Fruit fly (Drosophila melanogaster): ENCODE data around the gene CG6664.

CG6664 gene

dm6 chr3L:17004218-17004759, 11.7 kb downstream of the CG6664 start (continued):
- TF ChIP-seq ERR (GFP tag; optimal IDR thresholded peaks at IDR 0.05) (peak; percentile 74), gcm (GFP tag; optimal IDR thresholded peaks at IDR 0.05) (peak; percentile 81), CG2889 (GFP tag; IDR thresholded peaks at IDR 0.05) (peak; percentile 82), CG13296 (GFP tag; optimal IDR thresholded peaks at IDR 0.05) (peak; percentile 34), PHDP (tag; optimal IDR thresholded peaks at IDR 0.05) (peak; percentile 90), sima (GFP tag; optimal IDR thresholded peaks at IDR 0.05) (peak; percentile 77), dimm (GFP tag; IDR thresholded peaks at IDR 0.05) (peak; percentile 73), phol (tag; optimal IDR thresholded peaks at IDR 0.05) (peak; percentile 85), Rx (GFP tag; IDR thresholded peaks at IDR 0.05) (peak; percentile 80), TFAM (GFP tag; optimal IDR thresholded peaks at IDR 0.05) (no peak), Hmr (GFP tag; optimal IDR thresholded peaks at IDR 0.05) (peak; percentile 87), unpg (GFP tag; optimal IDR thresholded peaks at IDR 0.05) (peak; percentile 88), Nf-YA (GFP tag; IDR thresholded peaks at IDR 0.05) (peak; percentile 46; the same call in 1 of the 2 replicates), trem (tag; optimal IDR thresholded peaks at IDR 0.05) (peak; percentile 23), kni (GFP tag; optimal IDR thresholded peaks at IDR 0.05) (no peak), NC2α (GFP tag; optimal IDR thresholded peaks at IDR 0.05) (peak; percentile 37), sna (GFP tag; IDR thresholded peaks at IDR 0.05; ENCODE audit: partially characterized antibody) (no peak), ind (GFP tag; optimal IDR thresholded peaks at IDR 0.05) (peak; percentile 85), Drgx (GFP tag; IDR thresholded peaks at IDR 0.05) (peak; percentile 73), CG1024 (GFP tag; IDR thresholded peaks at IDR 0.05) (peak; percentile 58; the same call in 1 of the 2 replicates), Ravus (GFP tag; IDR thresholded peaks at IDR 0.05) (peak; percentile 61), CG6791 (GFP tag; IDR thresholded peaks at IDR 0.05; ENCODE audit: partially characterized antibody) (no peak), pan (optimal IDR thresholded peaks at IDR 0.05) (no peak), pan (GFP tag; optimal IDR thresholded peaks at IDR 0.05 in 1 of 2, IDR thresholded peaks at IDR 0.05 in 1 of 2) (peak in 1 of 2 experiments; percentile 89), CG3281 (GFP tag; optimal IDR thresholded peaks at IDR 0.05) (peak; percentile 90), fu2 (GFP tag; optimal IDR thresholded peaks at IDR 0.05) (peak; percentile 90), CG17568 (GFP tag; optimal IDR thresholded peaks at IDR 0.05) (peak; percentile 72), CG31388 (GFP tag; optimal IDR thresholded peaks at IDR 0.05) (peak; percentile 80), fd64A (GFP tag; optimal IDR thresholded peaks at IDR 0.05) (peak; percentile 2), ham (GFP tag; IDR thresholded peaks at IDR 0.05) (peak; percentile 76), CG15601 (tag; optimal IDR thresholded peaks at IDR 0.05) (peak; percentile 54), Fer1 (GFP tag; optimal IDR thresholded peaks at IDR 0.05) (peak; percentile 87), slou (GFP tag; optimal IDR thresholded peaks at IDR 0.05) (peak; percentile 73), psq (GFP tag; optimal IDR thresholded peaks at IDR 0.05) (no peak), pum (GFP tag; optimal IDR thresholded peaks at IDR 0.05) (peak; percentile 90), CG34376 (GFP tag; optimal IDR thresholded peaks at IDR 0.05) (peak; percentile 61), az2 (GFP tag; optimal IDR thresholded peaks at IDR 0.05) (peak; percentile 82), lab (GFP tag; optimal IDR thresholded peaks at IDR 0.05) (peak; percentile 84), CG8290 (GFP tag; optimal IDR thresholded peaks at IDR 0.05) (peak; percentile 49), CG8290 (tag; optimal IDR thresholded peaks at IDR 0.05) (peak in 1 of 2 experiments; percentile 56), Taf1 (GFP tag; IDR thresholded peaks at IDR 0.05) (peak; percentile 67), CG12236 (GFP tag; optimal IDR thresholded peaks at IDR 0.05) (peak; percentile 85), sisA (GFP tag; IDR thresholded peaks at IDR 0.05) (peak; percentile 88), ems (GFP tag; optimal IDR thresholded peaks at IDR 0.05) (peak; percentile 89), mirr (GFP tag; optimal IDR thresholded peaks at IDR 0.05) (peak; percentile 33), Lhr (GFP tag; optimal IDR thresholded peaks at IDR 0.05) (peak; percentile 60), CG1832 (GFP tag; optimal IDR thresholded peaks at IDR 0.05) (peak; percentile 28), CG11723 (GFP tag; optimal IDR thresholded peaks at IDR 0.05) (peak; percentile 74), h (optimal IDR thresholded peaks at IDR 0.05) (no peak), CG4820 (GFP tag; optimal IDR thresholded peaks at IDR 0.05) (peak; percentile 81), Dref (GFP tag; IDR thresholded peaks at IDR 0.05) (no peak)
